Fruit fly (Drosophila melanogaster): Measurements from ENCODE around the gene CG43390.

CG43390 gene

DNA sequence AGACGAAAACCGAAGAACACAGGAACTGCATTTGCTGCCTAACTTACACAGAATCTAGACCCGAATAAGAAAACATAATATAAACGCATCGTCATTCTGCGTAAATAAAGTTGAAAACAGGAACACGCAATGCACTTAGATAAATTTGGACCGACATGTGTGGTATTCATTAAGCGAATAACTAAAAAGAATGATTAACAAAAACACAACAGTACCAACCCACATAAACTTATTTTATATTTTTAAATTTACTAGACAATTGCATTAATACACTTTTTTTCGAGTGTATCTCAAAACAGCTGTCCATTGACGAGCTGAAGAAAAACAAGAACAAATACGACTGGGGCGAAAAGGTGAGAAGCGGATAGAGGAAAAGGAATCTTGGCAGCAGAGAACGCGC, 25.4 kb downstream of the CG43390 start (continued):
- peak; percentile 20 for TF ChIP-seq mam (GFP tag; optimal IDR thresholded peaks at IDR 0.05)
- TF ChIP-seq CG10321 (GFP tag; IDR thresholded peaks at IDR 0.05), result 0 out of 2 replicates have a peak, but pooled peaks have one; percentile 17
- TF ChIP-seq CG2116 (GFP tag; optimal IDR thresholded peaks at IDR 0.05), result peak; percentile 55
- TF ChIP-seq lbe (GFP tag; optimal IDR thresholded peaks at IDR 0.05), result peak; percentile 15
- TF ChIP-seq CG14014 (GFP tag; IDR thresholded peaks at IDR 0.05), result peak; percentile 62
- TF ChIP-seq HHEX (GFP tag; optimal IDR thresholded peaks at IDR 0.05), result peak; percentile 63
- no peak for TF ChIP-seq hkb (optimal IDR thresholded peaks at IDR 0.05)
- peak; percentile 83 for TF ChIP-seq hkb (GFP tag; IDR thresholded peaks at IDR 0.05)
- no peak for TF ChIP-seq sima (GFP tag; optimal IDR thresholded peaks at IDR 0.05)
- TF ChIP-seq pho (GFP tag; optimal IDR thresholded peaks at IDR 0.05), result no peak
- peak; percentile 81 for TF ChIP-seq Mad (GFP tag; optimal IDR thresholded peaks at IDR 0.05)
- TF ChIP-seq Doc3 (GFP tag; IDR thresholded peaks at IDR 0.05; ENCODE audit: partially characterized antibody), result no peak
- no peak for TF ChIP-seq CG13287 (GFP tag; IDR thresholded peaks at IDR 0.05; ENCODE audit: partially characterized antibody)
- TF ChIP-seq ato (GFP tag; IDR thresholded peaks at IDR 0.05; ENCODE audit: partially characterized antibody), result no peak
- no peak for TF ChIP-seq Doc2 (GFP tag; IDR thresholded peaks at IDR 0.05)
- peak; percentile 95 for TF ChIP-seq CG9727 (GFP tag; optimal IDR thresholded peaks at IDR 0.05)
- TF ChIP-seq CG17568 (GFP tag; optimal IDR thresholded peaks at IDR 0.05), result peak; percentile 81
- no peak for TF ChIP-seq Trl (optimal IDR thresholded peaks at IDR 0.05)
- TF ChIP-seq Trl (GFP tag; optimal IDR thresholded peaks at IDR 0.05), result peak; percentile 73
- peak; percentile 89 for TF ChIP-seq CG4820 (GFP tag; optimal IDR thresholded peaks at IDR 0.05)
- TF ChIP-seq CG9876 (GFP tag; optimal IDR thresholded peaks at IDR 0.05), result no peak
- peak; percentile 95 for TF ChIP-seq CG10959 (GFP tag; IDR thresholded peaks at IDR 0.05)
- peak; percentile 6 for TF ChIP-seq YL-1 (GFP tag; optimal IDR thresholded peaks at IDR 0.05)
- TF ChIP-seq NfI (GFP tag; optimal IDR thresholded peaks at IDR 0.05), result peak; percentile 54
- TF ChIP-seq cad (GFP tag; optimal IDR thresholded peaks at IDR 0.05), result no peak
- peak; percentile 73 for TF ChIP-seq dysf (GFP tag; IDR thresholded peaks at IDR 0.05)
- TF ChIP-seq fd3F (GFP tag; optimal IDR thresholded peaks at IDR 0.05), result no peak
- no peak for TF ChIP-seq toy (GFP tag; IDR thresholded peaks at IDR 0.05)
- TF ChIP-seq CG12236 (GFP tag; optimal IDR thresholded peaks at IDR 0.05), result peak; percentile 65
- peak; percentile 80 for TF ChIP-seq ken (GFP tag; IDR thresholded peaks at IDR 0.05)
- TF ChIP-seq croc (GFP tag; conservative IDR thresholded peaks at IDR 0.05), result peak; percentile 79
- TF ChIP-seq D19A (tag; optimal IDR thresholded peaks at IDR 0.05), result peak; percentile 89
- TF ChIP-seq CG12391 (tag; optimal IDR thresholded peaks at IDR 0.05), result peak; percentile 90
- TF ChIP-seq CG14860 (GFP tag; IDR thresholded peaks at IDR 0.05; ENCODE audit: partially characterized antibody), result no peak
- peak; percentile 86 for TF ChIP-seq Hsf (GFP tag; optimal IDR thresholded peaks at IDR 0.05)
- TF ChIP-seq scrt (GFP tag; optimal IDR thresholded peaks at IDR 0.05), result peak; percentile 50
- TF ChIP-seq Xbp1 (GFP tag; optimal IDR thresholded peaks at IDR 0.05), result peak; percentile 85
- TF ChIP-seq CG10654 (GFP tag; optimal IDR thresholded peaks at IDR 0.05), result peak; percentile 74
- peak; percentile 48 for TF ChIP-seq CG13123 (GFP tag; optimal IDR thresholded peaks at IDR 0.05)
- TF ChIP-seq CG11723 (GFP tag; optimal IDR thresholded peaks at IDR 0.05), result peak; percentile 70
- TF ChIP-seq zen (tag; optimal IDR thresholded peaks at IDR 0.05), result peak; percentile 95
- TF ChIP-seq hbn (GFP tag; IDR thresholded peaks at IDR 0.05; ENCODE audit: partially characterized antibody), result no peak
- TF ChIP-seq CG4617 (GFP tag; optimal IDR thresholded peaks at IDR 0.05; ENCODE audit: borderline replicate concordance), result peak; percentile 60
- TF ChIP-seq CG7556 (GFP tag; optimal IDR thresholded peaks at IDR 0.05), result peak; percentile 80
- TF ChIP-seq CG17186 (GFP tag; optimal IDR thresholded peaks at IDR 0.05), result peak; percentile 52
- peak; percentile 80 for TF ChIP-seq CG18764 (GFP tag; optimal IDR thresholded peaks at IDR 0.05)
- TF ChIP-seq B-H1 (GFP tag; IDR thresholded peaks at IDR 0.05), result peak; percentile 56; the same call in 1 of the 3 replicates
- no peak for TF ChIP-seq hth (optimal IDR thresholded peaks at IDR 0.05)
- peak in 1 of 2 experiments; percentile 60 for TF ChIP-seq Hr78 (GFP tag; optimal IDR thresholded peaks at IDR 0.05)
- peak; percentile 79 for TF ChIP-seq nerfin-1 (tag; optimal IDR thresholded peaks at IDR 0.05)
- peak; percentile 60 for TF ChIP-seq nau (GFP tag; optimal IDR thresholded peaks at IDR 0.05)
